Fruit fly (Drosophila melanogaster) whole organism, embryonic: ENCODE data around the gene CG18428.

Experiments
- Atf3 ChIP-seq: fragments of 200-800 bp; sonication (Bioruptor generic); optimal IDR thresholded peaks from 3 replicates; lab custom pipeline; 2016; ENCODE audit warnings: missing biosample characterization, missing genetic modification characterization
- Awh ChIP-seq: fragments of 200-800 bp; sonication (Bioruptor generic); IDR thresholded peaks from 2 replicates; pipeline ENCODE4, ENCODE4 v1.3.6; 2022; ENCODE audit warnings: missing biosample characterization, missing genetic modification characterization
- CG12155 ChIP-seq: fragments of 200-800 bp; sonication (Bioruptor generic); optimal IDR thresholded peaks from 3 replicates; lab custom pipeline; 2016; ENCODE audit warnings: missing biosample characterization, missing genetic modification characterization
- CG17802 ChIP-seq: fragments of 200-800 bp; sonication (Bioruptor generic); optimal IDR thresholded peaks from 2 replicates; lab custom pipeline; 2018; ENCODE audit warnings: missing biosample characterization, mild to moderate bottlenecking, missing genetic modification characterization, moderate library complexity
- CG3726 ChIP-seq: fragments of 200-800 bp; sonication (Bioruptor generic); IDR thresholded peaks from 3 replicates; pipeline ENCODE4, ENCODE4 v1.3.6; 2022; ENCODE audit warnings: missing biosample characterization, missing genetic modification characterization
- Dll ChIP-seq: fragments of 200-800 bp; sonication (Bioruptor generic); IDR thresholded peaks from 4 replicates; pipeline ENCODE4 v1.3.6; 2022; ENCODE audit warnings: missing biosample characterization, missing genetic modification characterization; ENCODE audit not compliant: partially characterized antibody
- Eip74EF ChIP-seq, 2 experiments: fragments of 200-800 bp in 1 of 2; fragments of >200 bp in 1 of 2; sonication (Bioruptor generic) in 1 of 2; optimal IDR thresholded peaks; 2 replicates each; lab custom pipeline; 2017 to 2019; ENCODE audit warnings: missing biosample characterization in 2 of 2, missing genetic modification characterization in 2 of 2, mild to moderate bottlenecking in 1 of 2, moderate library complexity in 1 of 2
- HmgD ChIP-seq: fragments of 200-800 bp; sonication (Bioruptor generic); optimal IDR thresholded peaks from 3 replicates; lab custom pipeline; 2016; ENCODE audit warnings: missing biosample characterization, missing genetic modification characterization
- Ravus ChIP-seq: fragments of 200-800 bp; sonication (Bioruptor generic); IDR thresholded peaks from 2 replicates; pipeline ENCODE4 v1.3.6; 2022; ENCODE audit warnings: missing biosample characterization, missing genetic modification characterization
- corto ChIP-seq: fragments of 200-800 bp; sonication (Bioruptor generic); optimal IDR thresholded peaks from 2 replicates; lab custom pipeline; 2016; ENCODE audit warnings: missing biosample characterization, mild to moderate bottlenecking, missing genetic modification characterization, moderate library complexity
- fru ChIP-seq: fragments of >200 bp; optimal IDR thresholded peaks from 2 replicates; lab custom pipeline; 2017
- hb ChIP-seq: fragments of 200-800 bp; sonication (Bioruptor generic); IDR thresholded peaks from 3 replicates; pipeline ENCODE4 v1.3.6; 2022; ENCODE audit warnings: missing biosample characterization, missing genetic modification characterization; ENCODE audit not compliant: partially characterized antibody
- lmd ChIP-seq: fragments of 200-800 bp; sonication (Bioruptor generic); IDR thresholded peaks from 2 replicates; pipeline ENCODE4 v1.3.6; 2022; ENCODE audit warnings: missing biosample characterization, missing genetic modification characterization
- stc ChIP-seq: fragments of 200-800 bp; sonication (Bioruptor generic); IDR thresholded peaks from 2 replicates; pipeline ENCODE4 v1.3.6; 2022; ENCODE audit warnings: missing biosample characterization, missing genetic modification characterization

DNA sequence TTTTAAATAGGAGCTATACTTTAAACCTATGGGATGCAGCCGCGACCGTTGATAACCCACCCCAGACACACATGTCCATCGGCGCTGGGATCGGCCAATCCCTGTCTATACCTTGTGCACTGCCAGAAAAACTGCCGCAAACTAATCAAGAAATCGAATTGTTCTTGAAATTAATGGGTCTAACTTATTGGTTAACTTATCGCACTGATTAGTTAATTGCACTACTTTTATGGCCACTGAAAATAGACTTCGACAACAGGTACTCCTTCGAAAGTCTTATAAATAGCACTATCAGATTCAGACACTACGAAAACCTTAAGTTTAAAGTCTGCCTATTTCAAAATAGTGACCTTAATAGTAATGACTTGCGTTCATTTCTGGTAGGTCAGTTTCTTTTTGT, 7.0 kb downstream of the CG18428 start, which contains the start of gene CG13607:
- TF ChIP-seq Ravus (GFP tag; lab: Robert Waterston, UW) (no peak), Eip74EF (GFP tag; optimal IDR thresholded peaks at IDR 0.05; lab: Kevin White, UChicago) (no peak), Awh (GFP tag; lab: Robert Waterston, UW) (no peak), hb (GFP tag; lab: Robert Waterston, UW) (no peak), HmgD (GFP tag; lab: Kevin White, UChicago) (no peak), corto (no peak), stc (GFP tag; lab: Robert Waterston, UW) (no peak), CG3726 (GFP tag; lab: Robert Waterston, UW) (no peak), fru (no peak), CG12155 (GFP tag; lab: Kevin White, UChicago) (no peak), lmd (GFP tag; lab: Robert Waterston, UW) (no peak), CG17802 (tag; lab: Kevin White, UChicago) (no peak), Dll (GFP tag; lab: Robert Waterston, UW) (no peak), Atf3 (GFP tag; lab: Kevin White, UChicago) (no peak)
